Worm (Caenorhabditis elegans) whole organism, L1 larva: ENCODE results near the gene F58D12.3.

ENCODE experiments used
- aly-2 ChIP-seq: fragments of 150-350 bp; optimal IDR thresholded peaks from 2 replicates; lab custom pipeline; 2014; ENCODE audit warnings: missing biosample characterization, missing genetic modification characterization
- dpl-1 ChIP-seq, 3 experiments: fragments of 150-350 bp in 2 of 3; sonication (generic microtip) in 1 of 3; optimal IDR thresholded peaks; 2 replicates each; lab custom pipeline; 2014 to 2017; ENCODE audit warnings: missing biosample characterization in 3 of 3, missing genetic modification characterization in 3 of 3, missing genetic modification reagents in 3 of 3
- nhr-28 ChIP-seq: fragments of 150-350 bp; optimal IDR thresholded peaks from 2 replicates; lab custom pipeline; 2014; ENCODE audit warnings: missing biosample characterization, missing genetic modification characterization

DNA sequence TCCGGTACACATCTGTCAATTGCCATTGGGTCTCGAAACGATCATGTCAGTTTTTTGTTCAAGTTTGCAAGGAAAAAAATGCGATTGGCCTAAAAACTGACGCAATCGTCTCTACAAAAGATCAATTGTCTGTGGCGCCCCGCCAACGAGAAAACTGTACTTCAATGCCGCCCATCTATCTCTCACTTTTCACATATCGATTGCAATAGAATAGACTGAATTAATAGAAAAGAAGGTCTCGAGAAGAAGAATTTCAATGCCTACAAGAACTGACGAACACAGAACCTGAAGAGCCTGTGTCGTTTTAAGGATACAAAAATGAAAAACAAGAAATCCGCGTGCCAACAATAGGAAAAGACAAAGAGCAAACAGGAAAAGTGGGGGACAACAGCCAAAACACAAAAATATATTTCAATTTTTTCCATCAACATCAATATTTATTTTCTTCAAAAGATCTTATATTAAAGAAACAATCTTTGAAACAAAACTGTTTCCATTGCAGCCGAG, 49.2 kb upstream of the F58D12.3 start:
- TF ChIP-seq dpl-1 (GFP tag; optimal IDR thresholded peaks at IDR 0.05; lab: Kevin White, UChicago) (no peak), nhr-28 (tag; lab: Kevin White, UChicago) (no peak), aly-2 (no peak)
